Worm (Caenorhabditis elegans): Measurements from ENCODE around the gene T10B5.8.

- TF ChIP-seq F33H1.4 (GFP tag; IDR thresholded peaks at IDR 0.05) = no peak
- TF ChIP-seq efl-1 (GFP tag; optimal IDR thresholded peaks at IDR 0.05) = no peak
- TF ChIP-seq K11D2.4 (GFP tag; IDR thresholded peaks at IDR 0.05) = no peak
- no peak for TF ChIP-seq C17E4.6 (GFP tag; IDR thresholded peaks at IDR 0.05)
- TF ChIP-seq ama-1 (optimal IDR thresholded peaks at IDR 0.05) = no peak
- no peak for TF ChIP-seq ama-1 (GFP tag; optimal IDR thresholded peaks at IDR 0.05)
- no peak for TF ChIP-seq lin-35 (GFP tag; optimal IDR thresholded peaks at IDR 0.05)
- no peak for TF ChIP-seq nhr-120 (GFP tag; IDR thresholded peaks at IDR 0.05)
- no peak for TF ChIP-seq F49E8.2 (tag; optimal IDR thresholded peaks at IDR 0.05; ENCODE audit: insufficient read depth)
- TF ChIP-seq lsy-27 (tag; optimal IDR thresholded peaks at IDR 0.05; ENCODE audit: borderline replicate concordance, insufficient read depth) = no peak
Measured at ce11 chrV:1803043-1803442, 38.8 kb upstream of the T10B5.8 start, which contains the start of gene srt-41.

Data from whole organism, young adult.